Worm (Caenorhabditis elegans) whole organism, mixed stage, embryonic: ENCODE data around the gene Y45G12B.3.

Experiments
- ceh-39 ChIP-seq: fragments of 150-350 bp; optimal IDR thresholded peaks from 2 replicates; lab custom pipeline; 2014; ENCODE audit warnings: missing biosample characterization, missing genetic modification characterization
- ces-1 ChIP-seq: fragments of 150-350 bp; optimal IDR thresholded peaks from 2 replicates; lab custom pipeline; 2014; ENCODE audit warnings: missing biosample characterization, missing genetic modification reagents, missing genetic modification characterization
- drap-1 ChIP-seq: fragments of 200-800 bp; sonication (Bioruptor generic); optimal IDR thresholded peaks from 3 replicates; lab custom pipeline; 2018; ENCODE audit warnings: mild to moderate bottlenecking, missing genetic modification characterization, missing compliant biosample characterization
- elt-1 ChIP-seq: sonication (generic microtip); optimal IDR thresholded peaks from 2 replicates; lab custom pipeline; 2017; ENCODE audit warnings: missing genetic modification characterization, mild to moderate bottlenecking, missing compliant biosample characterization, antibody characterized with exemption, moderate library complexity, borderline replicate concordance; ENCODE audit not compliant: insufficient read depth
- nhr-12 ChIP-seq: fragments of 150-350 bp; optimal IDR thresholded peaks from 2 replicates; lab custom pipeline; 2014; ENCODE audit warnings: missing biosample characterization, missing genetic modification characterization
- nhr-28 ChIP-seq: fragments of 150-350 bp; optimal IDR thresholded peaks from 2 replicates; lab custom pipeline; 2014; ENCODE audit warnings: missing biosample characterization, missing genetic modification characterization
- nhr-76 ChIP-seq: sonication (generic microtip); optimal IDR thresholded peaks from 2 replicates; lab custom pipeline; 2017; ENCODE audit warnings: missing biosample characterization, missing genetic modification characterization
- pha-4 ChIP-seq: fragments of 150-350 bp; optimal IDR thresholded peaks from 2 replicates; lab custom pipeline; 2018; ENCODE audit warnings: missing biosample characterization, missing genetic modification reagents, missing genetic modification characterization
- snpc-4 ChIP-seq: fragments of 150-350 bp; optimal IDR thresholded peaks from 2 replicates; lab custom pipeline; 2014; ENCODE audit warnings: missing biosample characterization, missing genetic modification characterization
- sptf-1 ChIP-seq: sonication (generic microtip); optimal IDR thresholded peaks from 2 replicates; lab custom pipeline; 2017; ENCODE audit warnings: mild to moderate bottlenecking, missing genetic modification characterization, moderate library complexity, missing compliant biosample characterization
- unc-39 ChIP-seq: fragments of 150-350 bp; optimal IDR thresholded peaks from 2 replicates; lab custom pipeline; 2014; ENCODE audit warnings: missing biosample characterization, missing genetic modification characterization
- unc-62 ChIP-seq: fragments of 150-350 bp; optimal IDR thresholded peaks from 2 replicates; lab custom pipeline; 2014; ENCODE audit warnings: missing biosample characterization, missing genetic modification reagents, missing genetic modification characterization

ce11 chrV:2710192-2710591 is 14.1 kb upstream of the Y45G12B.3 start:
- TF ChIP-seq drap-1 (GFP tag; lab: Kevin White, UChicago) (no peak), unc-62 (GFP tag; lab: Kevin White, UChicago) (no peak), sptf-1 (tag; lab: Kevin White, UChicago) (no peak), unc-39 (tag; lab: Kevin White, UChicago) (no peak), pha-4 (tag; lab: Kevin White, UChicago) (no peak), nhr-12 (tag; lab: Kevin White, UChicago) (no peak), elt-1 (no peak), ces-1 (GFP tag; lab: Kevin White, UChicago) (no peak), nhr-28 (tag; lab: Kevin White, UChicago) (no peak), snpc-4 (no peak), nhr-76 (tag; lab: Kevin White, UChicago) (no peak), ceh-39 (tag; lab: Kevin White, UChicago) (no peak)
